Worm (Caenorhabditis elegans) whole organism, L2 larva: ENCODE measurements around the gene F58G1.2.

ENCODE experiments used
- mbf-1 ChIP-seq: sonication (generic microtip); optimal IDR thresholded peaks from 2 replicates; lab custom pipeline; 2017; ENCODE audit warnings: missing biosample characterization, missing genetic modification characterization
- unc-39 ChIP-seq: fragments of 150-350 bp; optimal IDR thresholded peaks from 2 replicates; lab custom pipeline; 2014; ENCODE audit warnings: missing biosample characterization, missing genetic modification characterization

DNA sequence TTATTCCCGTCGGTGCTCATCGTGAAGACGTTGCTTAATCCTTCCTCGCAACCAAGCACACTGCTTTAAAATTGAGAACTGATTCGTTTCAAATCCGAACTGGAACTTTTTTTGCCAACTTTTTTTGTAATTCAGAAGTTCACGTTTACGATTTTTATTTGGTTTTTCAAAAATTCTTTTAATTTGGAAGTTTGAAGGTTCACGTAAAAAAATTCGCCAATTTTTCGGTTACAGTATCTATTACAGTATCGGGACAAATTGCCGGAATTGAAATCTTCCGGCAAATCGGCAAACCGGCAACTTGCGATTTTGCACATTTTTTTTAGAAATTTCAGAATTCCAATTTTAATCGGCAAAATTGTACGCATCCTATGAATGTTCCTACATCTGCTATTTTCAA is 9.4 kb upstream of the F58G1.2 start, which contains the start of gene F58G1.3:
- TF ChIP-seq mbf-1 (no peak), unc-39 (tag; lab: Kevin White, UChicago) (no peak)
